Fruit fly (Drosophila melanogaster): ENCODE results near the gene CG4880.

DNA sequence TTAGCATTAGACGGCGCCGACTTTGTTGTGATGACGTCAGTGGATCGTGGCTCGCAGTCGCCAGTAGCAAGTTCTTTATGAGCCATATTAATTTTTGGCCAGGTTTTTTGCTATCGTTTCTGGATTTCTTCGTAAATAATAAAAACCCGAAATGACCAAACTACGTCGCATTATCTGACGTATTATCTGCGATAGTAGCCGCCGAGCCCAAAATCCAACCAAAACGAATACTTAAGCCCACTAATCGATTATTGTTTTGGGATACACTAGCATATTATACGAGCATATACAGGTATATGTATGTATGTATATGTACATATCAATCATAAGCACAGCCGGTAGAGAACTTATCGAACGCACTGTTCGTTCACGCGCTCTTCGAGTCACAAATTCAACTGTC lies 40.1 kb downstream of the CG4880 start:
- TF ChIP-seq Myc (optimal IDR thresholded peaks at IDR 0.05) (no peak), insv (optimal IDR thresholded peaks at IDR 0.05) (no peak), h (optimal IDR thresholded peaks at IDR 0.05) (no peak)

All from Kc167 (cell line).